ENCODE assay signal across 3 worm cellular contexts in genomic region chrII:6642180-6642579, ce11.
TF ChIP-seq lines count a peak whose summit lies in the region.

No protein-coding gene starts in this region.

TF ChIP-seq in whole organism, L1 larva, 84 proteins besides CTCF, POLR2A, EP300 and RAD21:
- TF ChIP-seq irx-1 (tag; optimal IDR thresholded peaks at IDR 0.05; lab: Kevin White, UChicago), result no peak
- TF ChIP-seq fkh-10 (GFP tag; optimal IDR thresholded peaks at IDR 0.05; lab: Kevin White, UChicago), result peak; percentile 20
- TF ChIP-seq dsc-1 (tag; optimal IDR thresholded peaks at IDR 0.05; lab: Kevin White, UChicago), result peak; percentile 53
- TF ChIP-seq nhr-11 (tag; optimal IDR thresholded peaks at IDR 0.05; lab: Kevin White, UChicago), result no peak
- no peak for TF ChIP-seq nhr-76 (tag; optimal IDR thresholded peaks at IDR 0.05; lab: Kevin White, UChicago)
- no peak for TF ChIP-seq efl-1 (optimal IDR thresholded peaks at IDR 0.05; lab: Kevin White, UChicago)
- TF ChIP-seq efl-1 (GFP tag; optimal IDR thresholded peaks at IDR 0.05 in 1 of 2; lab: Kevin White, UChicago), result no peak

TF ChIP-seq in whole organism, late embryonic, 69 proteins besides CTCF, POLR2A, EP300 and RAD21:
- TF ChIP-seq unc-42 (tag; optimal IDR thresholded peaks at IDR 0.05; lab: Kevin White, UChicago) (peak; percentile 67), ets-4 (tag; optimal IDR thresholded peaks at IDR 0.05; lab: Kevin White, UChicago) (no peak)

TF ChIP-seq in whole organism, mixed stage, embryonic, 35 proteins besides CTCF, POLR2A, EP300 and RAD21:
- peak; percentile 77 for TF ChIP-seq ces-1 (GFP tag; optimal IDR thresholded peaks at IDR 0.05; lab: Kevin White, UChicago)
- TF ChIP-seq nhr-76 (tag; optimal IDR thresholded peaks at IDR 0.05; lab: Kevin White, UChicago), result no peak
TF ChIP-seq in whole organism, mixed stage, embryonic: peak in this region for 1.

Comparison
In these comparisons a context has a peak if more than half of its experiments do, and no peak if none do; other contexts are left out.
1. Of the 10 proteins assayed by ChIP-seq in both whole organism, L1 larva and whole organism, late embryonic: peak only in whole organism, L1 larva: fkh-10; only in whole organism, late embryonic: none; in both: none; in neither: 9.